Fruit fly (Drosophila melanogaster) whole organism, wandering third instar larva: ENCODE data around the gene CtBP.

Experiments
- Abd-B ChIP-seq: fragments of >200 bp; optimal IDR thresholded peaks from 2 replicates; lab custom pipeline; 2017; ENCODE audit warnings: missing biosample characterization, missing genetic modification characterization
- CG32264 ChIP-seq: fragments of 200-800 bp; sonication (Bioruptor generic); optimal IDR thresholded peaks from 2 replicates; lab custom pipeline; 2016; ENCODE audit warnings: missing biosample characterization, missing genetic modification characterization
- CG9705 ChIP-seq: fragments of 200-800 bp; sonication (Bioruptor generic); optimal IDR thresholded peaks from 2 replicates; lab custom pipeline; 2018; ENCODE audit warnings: missing biosample characterization, mild to moderate bottlenecking, missing genetic modification characterization
- CrebA ChIP-seq: fragments of 200-800 bp; sonication (Bioruptor generic); optimal IDR thresholded peaks from 2 replicates; lab custom pipeline; 2016; ENCODE audit warnings: missing biosample characterization, mild to moderate bottlenecking, missing genetic modification characterization, borderline replicate concordance
- Dfd ChIP-seq: fragments of >200 bp; optimal IDR thresholded peaks from 2 replicates; lab custom pipeline; 2017; ENCODE audit warnings: missing biosample characterization, missing genetic modification characterization
- Dif ChIP-seq: fragments of 200-275, 200-300 bp; sonication (Bioruptor generic); optimal IDR thresholded peaks from 2 replicates; lab custom pipeline; 2018; ENCODE audit warnings: missing biosample characterization, missing genetic modification characterization; ENCODE audit not compliant: partially characterized antibody
- GATAd ChIP-seq: sonication (Bioruptor generic); optimal IDR thresholded peaks from 2 replicates; lab custom pipeline; 2016; ENCODE audit warnings: missing biosample characterization, missing genetic modification characterization
- HLH106 ChIP-seq: fragments of 200-800 bp; optimal IDR thresholded peaks from 3 replicates; lab custom pipeline; 2019; ENCODE audit warnings: missing biosample characterization, mild to moderate bottlenecking, missing genetic modification characterization, moderate library complexity
- Hnf4 ChIP-seq: fragments of 200-800 bp; sonication (Bioruptor generic); optimal IDR thresholded peaks from 2 replicates; lab custom pipeline; 2016; ENCODE audit warnings: missing biosample characterization, mild to moderate bottlenecking, missing genetic modification characterization
- Hr78 ChIP-seq: fragments of >200 bp; optimal IDR thresholded peaks from 2 replicates; lab custom pipeline; 2017; ENCODE audit warnings: missing biosample characterization, missing genetic modification characterization
- Hr83 ChIP-seq: fragments of 200-300 bp; sonication (Bioruptor generic); optimal IDR thresholded peaks from 2 replicates; lab custom pipeline; 2016; ENCODE audit warnings: missing biosample characterization, mild to moderate bottlenecking, missing genetic modification characterization, moderate library complexity; ENCODE audit not compliant: poor library complexity, severe bottlenecking
- Jra ChIP-seq: sonication (Bioruptor generic); optimal IDR thresholded peaks from 2 replicates; lab custom pipeline; 2016; ENCODE audit warnings: missing biosample characterization, missing genetic modification characterization
- Mio ChIP-seq: sonication (Bioruptor generic); optimal IDR thresholded peaks from 2 replicates; lab custom pipeline; 2016; ENCODE audit warnings: missing biosample characterization, missing genetic modification characterization
- Myc ChIP-seq: fragments of >200 bp; optimal IDR thresholded peaks from 2 replicates; lab custom pipeline; 2017
- N ChIP-seq: fragments of >200 bp; optimal IDR thresholded peaks from 2 replicates; lab custom pipeline; 2018; ENCODE audit warnings: missing biosample characterization, missing external identifiers, missing genetic modification characterization
- OdsH ChIP-seq: fragments of 200-800 bp; sonication (Bioruptor generic); optimal IDR thresholded peaks from 2 replicates; lab custom pipeline; 2016; ENCODE audit warnings: missing biosample characterization, mild to moderate bottlenecking, missing genetic modification characterization
- Rel ChIP-seq, 2 experiments: fragments of 200-800 bp; sonication (Bioruptor generic) in 1 of 2; optimal IDR thresholded peaks; 2 replicates in 1 of 2; 3 replicates in 1 of 2; lab custom pipeline; 2016 to 2019; ENCODE audit warnings: mild to moderate bottlenecking in 2 of 2, missing biosample characterization in 2 of 2, missing genetic modification characterization in 2 of 2, moderate library complexity in 1 of 2
- Sp1 ChIP-seq: fragments of 200-800 bp; sonication (Bioruptor generic); optimal IDR thresholded peaks from 3 replicates; lab custom pipeline; 2019; ENCODE audit warnings: missing biosample characterization, mild to moderate bottlenecking, missing genetic modification characterization, moderate library complexity
- Vsx2 ChIP-seq: fragments of 200-300, 225-300 bp; sonication (Bioruptor generic); optimal IDR thresholded peaks from 2 replicates; lab custom pipeline; 2018; ENCODE audit warnings: missing biosample characterization, missing genetic modification characterization; ENCODE audit not compliant: partially characterized antibody
- br ChIP-seq: fragments of 200-800 bp; sonication (Bioruptor generic); optimal IDR thresholded peaks from 2 replicates; lab custom pipeline; 2016; ENCODE audit warnings: missing biosample characterization, missing genetic modification characterization
- brk ChIP-seq: fragments of 200-800 bp; sonication (Bioruptor generic); optimal IDR thresholded peaks from 2 replicates; lab custom pipeline; 2016; ENCODE audit warnings: missing biosample characterization, mild to moderate bottlenecking, missing genetic modification characterization
- dl ChIP-seq, 2 experiments: fragments of 175-275, 200-275 bp in 1 of 2; fragments of 200-275 bp in 1 of 2; sonication (Bioruptor generic); optimal IDR thresholded peaks; lab custom pipeline; 2018; ENCODE audit warnings: mild to moderate bottlenecking in 2 of 2, missing biosample characterization in 2 of 2, missing genetic modification characterization in 2 of 2, moderate library complexity in 2 of 2; ENCODE audit not compliant: partially characterized antibody in 2 of 2, insufficient read depth in 1 of 2
- dmrt93B ChIP-seq: fragments of 200-800 bp; sonication (Bioruptor generic); optimal IDR thresholded peaks from 2 replicates; lab custom pipeline; 2018; ENCODE audit warnings: missing biosample characterization, mild to moderate bottlenecking, missing genetic modification characterization
- dsf ChIP-seq: sonication (Bioruptor generic); optimal IDR thresholded peaks from 2 replicates; lab custom pipeline; 2016; ENCODE audit warnings: missing biosample characterization, missing genetic modification characterization, borderline replicate concordance
- ey ChIP-seq: fragments of 200-800 bp; sonication (Bioruptor generic); optimal IDR thresholded peaks from 2 replicates; lab custom pipeline; 2016; ENCODE audit warnings: missing biosample characterization, missing genetic modification characterization
- foxo ChIP-seq, 2 experiments: fragments of 200-800 bp; sonication (Bioruptor generic); optimal IDR thresholded peaks; 2 replicates in 1 of 2; 3 replicates in 1 of 2; lab custom pipeline; 2016 to 2017; ENCODE audit warnings: missing biosample characterization in 2 of 2, missing genetic modification characterization in 2 of 2
- fru ChIP-seq: fragments of 200-800 bp; sonication (Bioruptor generic); optimal IDR thresholded peaks from 3 replicates; lab custom pipeline; 2016; ENCODE audit warnings: missing biosample characterization, mild to moderate bottlenecking, missing genetic modification characterization
- h ChIP-seq: fragments of 200-800 bp; sonication (Bioruptor generic); optimal IDR thresholded peaks from 3 replicates; lab custom pipeline; 2016; ENCODE audit warnings: missing biosample characterization, mild to moderate bottlenecking, missing genetic modification characterization
- jim ChIP-seq: fragments of 175-275, 200-325 bp; sonication (Bioruptor generic); optimal IDR thresholded peaks from 2 replicates; lab custom pipeline; 2016; ENCODE audit warnings: missing biosample characterization, mild to moderate bottlenecking, missing genetic modification characterization
- pan ChIP-seq: fragments of >200 bp; optimal IDR thresholded peaks from 2 replicates; lab custom pipeline; 2017
- psq ChIP-seq: fragments of 200-800 bp; sonication (Bioruptor generic); optimal IDR thresholded peaks from 3 replicates; lab custom pipeline; 2017; ENCODE audit warnings: missing biosample characterization, mild to moderate bottlenecking, missing genetic modification characterization, moderate library complexity
- rgr ChIP-seq: fragments of 200-800 bp; sonication (Bioruptor generic); optimal IDR thresholded peaks from 3 replicates; lab custom pipeline; 2016; ENCODE audit warnings: missing biosample characterization, mild to moderate bottlenecking, missing genetic modification characterization
- sage ChIP-seq: fragments of 200-800 bp; sonication (Bioruptor generic); optimal IDR thresholded peaks from 2 replicates; lab custom pipeline; 2016; ENCODE audit warnings: missing biosample characterization, mild to moderate bottlenecking, missing genetic modification characterization
- sv ChIP-seq: fragments of 200-800 bp; sonication (Bioruptor generic); optimal IDR thresholded peaks from 3 replicates; lab custom pipeline; 2016; ENCODE audit warnings: missing biosample characterization, missing genetic modification characterization
- usp ChIP-seq: fragments of >200 bp; optimal IDR thresholded peaks from 2 replicates; lab custom pipeline; 2017; ENCODE audit warnings: missing biosample characterization, missing genetic modification characterization
- woc ChIP-seq: sonication (Bioruptor generic); optimal IDR thresholded peaks from 2 replicates; lab custom pipeline; 2016; ENCODE audit warnings: missing biosample characterization, mild to moderate bottlenecking, missing genetic modification characterization

Gene CtBP

DNA sequence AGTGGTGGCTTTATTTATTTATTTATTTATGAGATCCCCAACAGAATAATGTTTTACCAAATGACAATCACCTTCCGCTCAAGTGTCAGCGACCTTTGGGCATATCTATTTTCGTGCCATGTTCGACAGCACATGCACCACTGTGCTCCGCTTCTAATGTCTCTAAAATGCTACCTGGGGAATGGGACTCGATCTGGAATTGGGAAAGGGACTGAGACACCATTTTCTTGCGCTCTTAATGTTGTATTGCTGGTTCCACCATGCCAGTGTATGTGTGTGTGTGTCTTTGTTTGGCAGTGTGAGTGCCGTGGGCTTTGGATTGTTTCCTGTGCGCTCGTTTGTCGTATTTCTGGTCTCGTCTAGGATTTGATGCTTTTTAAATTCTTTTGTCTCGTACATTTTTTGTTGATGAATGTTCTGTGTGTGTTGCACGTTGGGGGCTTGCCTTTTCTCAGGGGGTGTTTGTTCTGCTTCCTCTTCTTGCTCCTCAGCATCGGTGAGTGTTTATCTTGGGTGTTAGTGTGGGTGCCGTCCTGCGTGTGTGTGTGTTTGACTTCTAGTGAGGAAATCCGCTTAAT is 53.8 kb downstream of the CtBP start:
- TF ChIP-seq foxo (GFP tag; optimal IDR thresholded peaks at IDR 0.05; lab: Kevin White, UChicago), result no peak
- no peak for TF ChIP-seq psq (GFP tag; lab: Kevin White, UChicago)
- no peak for TF ChIP-seq Dif (GFP tag; lab: Kevin White, UChicago)
- no peak for TF ChIP-seq Rel (GFP tag; optimal IDR thresholded peaks at IDR 0.05; lab: Kevin White, UChicago)
- no peak for TF ChIP-seq Rel (tag; optimal IDR thresholded peaks at IDR 0.05; lab: Kevin White, UChicago)
- TF ChIP-seq CG32264, result no peak

dm6 chr3R:13068022-13068421 is 56.6 kb downstream of the CtBP start:
- TF ChIP-seq dsf, result peak; percentile 47
- peak; percentile 17 for TF ChIP-seq ey
- no peak for TF ChIP-seq sage (GFP tag; lab: Kevin White, UChicago)
- no peak for TF ChIP-seq woc (GFP tag; lab: Kevin White, UChicago)
- TF ChIP-seq Hr83 (GFP tag; lab: Kevin White, UChicago), result peak; percentile 74
- TF ChIP-seq h (GFP tag; lab: Kevin White, UChicago), result peak; percentile 70
- TF ChIP-seq dmrt93B, result peak; percentile 63
- peak; percentile 35 for TF ChIP-seq fru (GFP tag; lab: Kevin White, UChicago)
- TF ChIP-seq foxo (GFP tag; optimal IDR thresholded peaks at IDR 0.05; lab: Kevin White, UChicago), result peak in 1 of 2 experiments; percentile 66
- no peak for TF ChIP-seq Hr78
- TF ChIP-seq usp, result no peak
- peak; percentile 54 for TF ChIP-seq br (GFP tag; lab: Kevin White, UChicago)
- TF ChIP-seq Mio (GFP tag; lab: Kevin White, UChicago), result no peak
- TF ChIP-seq brk, result peak; percentile 10
- TF ChIP-seq dl (GFP tag; optimal IDR thresholded peaks at IDR 0.05; lab: Kevin White, UChicago; ENCODE audit: insufficient read depth in 1 of 2, partially characterized antibody in 2 of 2), result no peak
- no peak for TF ChIP-seq pan
- no peak for TF ChIP-seq Dif (GFP tag; lab: Kevin White, UChicago)
- no peak for TF ChIP-seq Myc (lab: Kevin White, UChicago)
- peak; percentile 34 for TF ChIP-seq sv (GFP tag; lab: Kevin White, UChicago)
- TF ChIP-seq Jra (GFP tag; lab: Kevin White, UChicago), result peak; percentile 43
- TF ChIP-seq Dfd, result no peak
- peak; percentile 9 for TF ChIP-seq CG32264
- TF ChIP-seq OdsH (GFP tag; lab: Kevin White, UChicago), result peak; percentile 67
- TF ChIP-seq N (GFP tag; lab: Kevin White, UChicago), result no peak
- TF ChIP-seq rgr (GFP tag; lab: Kevin White, UChicago), result peak; percentile 84
- TF ChIP-seq HLH106 (tag; lab: Kevin White, UChicago), result peak; percentile 61
- TF ChIP-seq psq (GFP tag; lab: Kevin White, UChicago), result peak; percentile 37
- no peak for TF ChIP-seq Vsx2 (GFP tag; lab: Kevin White, UChicago)
- peak; percentile 66 for TF ChIP-seq CG9705 (GFP tag; lab: Kevin White, UChicago)
- TF ChIP-seq GATAd (GFP tag; lab: Kevin White, UChicago), result peak; percentile 37
- peak; percentile 66 for TF ChIP-seq Sp1 (GFP tag; lab: Kevin White, UChicago)

DNA sequence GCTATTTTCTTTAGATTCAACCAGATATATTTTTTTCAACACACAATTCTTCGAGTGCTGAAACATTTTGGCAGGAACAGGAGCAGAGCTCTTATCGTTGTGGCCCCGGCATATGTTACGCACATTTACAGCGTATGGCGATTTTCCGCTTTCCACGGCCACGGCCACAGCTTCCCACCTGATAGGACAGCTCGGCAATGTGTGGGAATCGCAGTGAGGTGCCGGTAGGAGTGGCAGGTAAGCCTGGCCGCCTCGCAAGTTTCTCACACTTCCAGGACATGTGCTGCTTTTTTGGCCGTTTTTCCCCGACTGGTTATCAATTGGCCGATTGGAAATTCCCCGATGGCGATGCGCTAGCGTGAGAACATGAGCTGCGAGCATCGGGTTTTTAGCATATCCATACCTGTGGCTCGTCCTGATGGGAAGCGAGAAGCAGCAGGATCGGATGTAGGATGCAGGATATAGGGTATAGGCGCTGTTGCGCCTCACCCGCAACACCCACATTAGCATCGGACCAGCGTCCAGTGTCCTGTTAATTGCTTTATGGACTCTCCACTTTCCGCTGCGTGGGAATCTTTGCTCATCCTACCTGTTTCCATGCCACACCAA is 58.7 kb downstream of the CtBP start:
- TF ChIP-seq Dfd, result no peak
- TF ChIP-seq CG9705 (GFP tag; lab: Kevin White, UChicago), result no peak
- no peak for TF ChIP-seq Rel (GFP tag; optimal IDR thresholded peaks at IDR 0.05; lab: Kevin White, UChicago)
- no peak for TF ChIP-seq Rel (tag; optimal IDR thresholded peaks at IDR 0.05; lab: Kevin White, UChicago)
- TF ChIP-seq OdsH (GFP tag; lab: Kevin White, UChicago), result no peak
- TF ChIP-seq Hr78, result no peak
- no peak for TF ChIP-seq rgr (GFP tag; lab: Kevin White, UChicago)
- no peak for TF ChIP-seq jim (GFP tag; lab: Kevin White, UChicago)
- TF ChIP-seq Dif (GFP tag; lab: Kevin White, UChicago), result no peak
- TF ChIP-seq Hr83 (GFP tag; lab: Kevin White, UChicago), result no peak
- TF ChIP-seq dsf, result no peak
- TF ChIP-seq N (GFP tag; lab: Kevin White, UChicago), result no peak
- no peak for TF ChIP-seq CrebA
- TF ChIP-seq HLH106 (tag; lab: Kevin White, UChicago), result no peak
- TF ChIP-seq GATAd (GFP tag; lab: Kevin White, UChicago), result no peak
- TF ChIP-seq h (GFP tag; lab: Kevin White, UChicago), result no peak
- TF ChIP-seq Abd-B, result no peak
- no peak for TF ChIP-seq sage (GFP tag; lab: Kevin White, UChicago)
- TF ChIP-seq foxo (GFP tag; optimal IDR thresholded peaks at IDR 0.05; lab: Kevin White, UChicago), result no peak
- no peak for TF ChIP-seq Hnf4 (GFP tag; lab: Kevin White, UChicago)
- no peak for TF ChIP-seq pan
